Worm (Caenorhabditis elegans): ENCODE results near the gene F54E7.6.
A peak's percentile ranks its signal among the peaks of the same experiment; 100 is the strongest.

The F54E7.6 gene

DNA sequence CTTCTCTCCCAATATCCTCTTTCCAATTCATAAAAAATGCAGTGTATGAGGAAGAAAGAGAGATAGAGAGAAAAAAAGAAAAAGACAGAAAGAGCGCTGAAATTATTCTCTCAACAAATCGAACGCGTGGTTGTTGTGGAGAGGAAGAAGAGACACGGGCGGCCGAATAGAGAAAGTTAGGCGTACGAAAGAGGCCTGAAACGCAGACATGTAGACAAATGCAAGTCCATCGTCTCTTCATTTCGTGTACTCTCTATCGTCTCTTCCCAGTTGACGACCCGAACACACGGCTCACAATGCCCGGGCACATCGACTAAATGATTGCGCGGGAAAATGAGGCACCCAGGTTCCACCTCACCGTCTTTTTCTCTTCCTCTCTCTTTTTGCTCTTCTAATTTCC, 39.6 kb downstream of the F54E7.6 start:
- TF ChIP-seq lsy-2 (tag; optimal IDR thresholded peaks at IDR 0.05) = peak; percentile 64
- TF ChIP-seq bed-3 (GFP tag; optimal IDR thresholded peaks at IDR 0.05) = no peak
- no peak for TF ChIP-seq tbx-8 (GFP tag; optimal IDR thresholded peaks at IDR 0.05)
- no peak for TF ChIP-seq zip-8 (tag; optimal IDR thresholded peaks at IDR 0.05)
- peak; percentile 99 for TF ChIP-seq nhr-2 (tag; optimal IDR thresholded peaks at IDR 0.05)
- TF ChIP-seq ztf-11 (tag; optimal IDR thresholded peaks at IDR 0.05) = no peak
- peak; percentile 20 for TF ChIP-seq hlh-1 (tag; optimal IDR thresholded peaks at IDR 0.05)
- TF ChIP-seq flh-1 (GFP tag; optimal IDR thresholded peaks at IDR 0.05) = no peak
- TF ChIP-seq ces-1 (GFP tag; optimal IDR thresholded peaks at IDR 0.05) = peak; percentile 71
- TF ChIP-seq sptf-1 (tag; optimal IDR thresholded peaks at IDR 0.05) = no peak
- TF ChIP-seq lin-32 (GFP tag; optimal IDR thresholded peaks at IDR 0.05) = no peak
- TF ChIP-seq ceh-39 (tag; optimal IDR thresholded peaks at IDR 0.05) = no peak
- no peak for TF ChIP-seq mep-1 (tag; optimal IDR thresholded peaks at IDR 0.05)
- no peak for TF ChIP-seq elt-3 (tag; optimal IDR thresholded peaks at IDR 0.05)
- peak; percentile 26 for TF ChIP-seq lin-13 (tag; optimal IDR thresholded peaks at IDR 0.05)
- peak; percentile 21 for TF ChIP-seq blmp-1 (tag; optimal IDR thresholded peaks at IDR 0.05)
- peak; percentile 18 for TF ChIP-seq nhr-12 (tag; optimal IDR thresholded peaks at IDR 0.05)
- peak; percentile 62 for TF ChIP-seq mls-2 (tag; optimal IDR thresholded peaks at IDR 0.05)
- no peak for TF ChIP-seq ceh-43 (GFP tag; optimal IDR thresholded peaks at IDR 0.05)
- TF ChIP-seq snpc-4 (tag; optimal IDR thresholded peaks at IDR 0.05) = no peak
- no peak for TF ChIP-seq ceh-83 (GFP tag; optimal IDR thresholded peaks at IDR 0.05)
- TF ChIP-seq elt-1 (tag; optimal IDR thresholded peaks at IDR 0.05; ENCODE audit: borderline replicate concordance, insufficient read depth) = no peak
- peak; percentile 61 for TF ChIP-seq unc-120 (tag; optimal IDR thresholded peaks at IDR 0.05; ENCODE audit: poor library complexity, severe bottlenecking)
- no peak for TF ChIP-seq unc-39 (tag; optimal IDR thresholded peaks at IDR 0.05)
- TF ChIP-seq M03D4.4 (tag; optimal IDR thresholded peaks at IDR 0.05) = no peak
- TF ChIP-seq nhr-28 (tag; optimal IDR thresholded peaks at IDR 0.05) = no peak
- TF ChIP-seq mab-5 (tag; optimal IDR thresholded peaks at IDR 0.05) = no peak
- TF ChIP-seq pha-4 (tag; optimal IDR thresholded peaks at IDR 0.05) = peak; percentile 71
- no peak for TF ChIP-seq ham-2 (GFP tag; optimal IDR thresholded peaks at IDR 0.05)
- TF ChIP-seq cnd-1 (tag; optimal IDR thresholded peaks at IDR 0.05) = no peak
- TF ChIP-seq nhr-237 (tag; optimal IDR thresholded peaks at IDR 0.05) = no peak
- no peak for TF ChIP-seq nhr-76 (tag; optimal IDR thresholded peaks at IDR 0.05)
- TF ChIP-seq sem-2 (GFP tag; optimal IDR thresholded peaks at IDR 0.05) = no peak
- peak; percentile 61 for TF ChIP-seq unc-62 (GFP tag; optimal IDR thresholded peaks at IDR 0.05)
- no peak for TF ChIP-seq drap-1 (GFP tag; optimal IDR thresholded peaks at IDR 0.05)

DNA sequence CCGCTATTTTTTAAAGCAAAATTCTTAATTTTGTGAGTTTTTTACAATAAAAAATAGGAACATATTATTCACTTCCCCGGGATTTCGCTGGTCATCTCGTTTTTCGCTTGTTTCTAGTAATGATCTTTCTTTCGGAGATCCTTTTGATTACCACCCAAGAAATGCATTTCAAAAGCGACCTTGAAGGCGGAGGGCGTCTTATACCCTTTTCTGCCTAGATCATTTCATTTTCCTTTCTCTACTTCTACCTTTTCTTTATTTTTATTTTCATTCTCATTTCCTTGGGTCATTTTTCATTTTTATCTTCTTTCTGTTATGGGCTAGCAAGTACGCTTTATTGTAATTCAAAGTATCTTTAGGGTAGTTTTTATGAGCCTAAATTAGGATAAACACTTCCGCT, 40.7 kb downstream of the F54E7.6 start:
- TF ChIP-seq cnd-1 (tag; optimal IDR thresholded peaks at IDR 0.05) (no peak), tbx-8 (GFP tag; optimal IDR thresholded peaks at IDR 0.05) (no peak), nhr-28 (tag; optimal IDR thresholded peaks at IDR 0.05) (no peak), pha-4 (tag; optimal IDR thresholded peaks at IDR 0.05) (no peak), ces-1 (GFP tag; optimal IDR thresholded peaks at IDR 0.05) (no peak), mep-1 (tag; optimal IDR thresholded peaks at IDR 0.05) (no peak), nhr-2 (tag; optimal IDR thresholded peaks at IDR 0.05) (no peak), sptf-1 (tag; optimal IDR thresholded peaks at IDR 0.05) (no peak), ceh-83 (GFP tag; optimal IDR thresholded peaks at IDR 0.05) (no peak), lsy-2 (tag; optimal IDR thresholded peaks at IDR 0.05) (no peak), nhr-12 (tag; optimal IDR thresholded peaks at IDR 0.05) (no peak), ceh-43 (GFP tag; optimal IDR thresholded peaks at IDR 0.05) (no peak), snpc-4 (tag; optimal IDR thresholded peaks at IDR 0.05) (no peak), mab-5 (tag; optimal IDR thresholded peaks at IDR 0.05) (no peak), zip-8 (tag; optimal IDR thresholded peaks at IDR 0.05) (no peak), mls-2 (tag; optimal IDR thresholded peaks at IDR 0.05) (no peak), elt-3 (tag; optimal IDR thresholded peaks at IDR 0.05) (no peak), unc-39 (tag; optimal IDR thresholded peaks at IDR 0.05) (no peak), nhr-76 (tag; optimal IDR thresholded peaks at IDR 0.05) (no peak), unc-62 (GFP tag; optimal IDR thresholded peaks at IDR 0.05) (no peak)

DNA sequence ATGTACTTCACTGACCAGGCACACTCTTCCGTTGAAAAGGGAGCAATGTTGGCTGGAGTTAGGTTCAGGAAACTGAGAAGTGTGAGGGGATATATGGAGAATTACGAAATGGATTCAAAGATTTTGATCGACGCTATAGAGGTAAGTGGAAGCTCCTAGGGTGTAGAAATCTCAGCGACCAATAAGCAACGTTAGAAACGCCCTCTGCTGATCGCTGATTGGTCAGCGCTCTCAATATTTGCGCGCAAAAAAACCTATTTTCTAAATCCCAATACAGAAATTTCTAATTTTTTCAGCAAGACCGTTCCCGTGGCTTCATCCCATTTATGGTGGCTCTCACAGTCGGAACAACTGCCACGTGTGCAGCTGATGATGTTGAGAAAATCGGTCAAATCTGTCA, 45.2 kb downstream of the F54E7.6 start:
- no peak for TF ChIP-seq mls-2 (tag; optimal IDR thresholded peaks at IDR 0.05)
- no peak for TF ChIP-seq ceh-43 (GFP tag; optimal IDR thresholded peaks at IDR 0.05)

DNA sequence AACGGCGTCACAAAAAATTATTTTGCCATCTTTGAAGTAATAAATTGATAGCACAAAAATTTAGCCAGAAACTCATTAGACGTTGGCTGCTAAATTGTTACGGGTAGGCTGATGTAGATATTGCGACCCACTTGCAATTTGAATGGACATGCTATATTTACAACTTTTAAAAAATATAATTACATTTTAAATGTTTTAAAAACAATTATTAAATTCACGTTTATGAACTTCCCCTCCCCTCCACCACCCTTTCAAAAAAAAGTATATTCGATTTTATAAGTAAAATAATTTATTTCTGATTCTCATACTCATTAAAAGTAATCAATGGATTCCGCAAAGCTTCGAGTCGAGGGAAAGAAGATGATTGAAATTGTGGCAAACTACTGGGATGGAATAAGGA, 46.2 kb downstream of the F54E7.6 start, which contains the start of gene basl-1:
basl-1 (plus strand) TSS at position 301 of the 400 bp plus-strand sequence.
- no peak for TF ChIP-seq nhr-237 (tag; optimal IDR thresholded peaks at IDR 0.05)
- TF ChIP-seq pha-4 (tag; optimal IDR thresholded peaks at IDR 0.05) = no peak
- no peak for TF ChIP-seq cnd-1 (tag; optimal IDR thresholded peaks at IDR 0.05)
- no peak for TF ChIP-seq unc-62 (GFP tag; optimal IDR thresholded peaks at IDR 0.05)
- TF ChIP-seq mls-2 (tag; optimal IDR thresholded peaks at IDR 0.05) = no peak
- no peak for TF ChIP-seq M03D4.4 (tag; optimal IDR thresholded peaks at IDR 0.05)
- no peak for TF ChIP-seq drap-1 (GFP tag; optimal IDR thresholded peaks at IDR 0.05)
- no peak for TF ChIP-seq ham-2 (GFP tag; optimal IDR thresholded peaks at IDR 0.05)
- no peak for TF ChIP-seq blmp-1 (tag; optimal IDR thresholded peaks at IDR 0.05)
- no peak for TF ChIP-seq snpc-4 (tag; optimal IDR thresholded peaks at IDR 0.05)
- no peak for TF ChIP-seq tbx-8 (GFP tag; optimal IDR thresholded peaks at IDR 0.05)
- TF ChIP-seq lin-32 (GFP tag; optimal IDR thresholded peaks at IDR 0.05) = no peak
